Fruit fly (Drosophila melanogaster) whole organism, embryonic: ENCODE measurements around the gene Rai1.
A peak's percentile ranks its signal among the peaks of the same experiment; 100 is the strongest.

Source experiments
- Atf3 ChIP-seq: fragments of 200-800 bp; sonication (Bioruptor generic); optimal IDR thresholded peaks from 3 replicates; lab custom pipeline; 2016; ENCODE audit warnings: missing biosample characterization, missing genetic modification characterization
- Awh ChIP-seq: fragments of 200-800 bp; sonication (Bioruptor generic); IDR thresholded peaks from 2 replicates; pipeline ENCODE4, ENCODE4 v1.3.6; 2022; ENCODE audit warnings: missing biosample characterization, missing genetic modification characterization
- Bteb2 ChIP-seq: fragments of 200-800 bp; sonication (Bioruptor generic); optimal IDR thresholded peaks from 2 replicates; lab custom pipeline; 2016; ENCODE audit warnings: missing biosample characterization, missing genetic modification characterization
- CG10209 ChIP-seq: fragments of 200-800 bp; sonication (Bioruptor generic); optimal IDR thresholded peaks from 3 replicates; lab custom pipeline; 2017; ENCODE audit warnings: missing biosample characterization, mild to moderate bottlenecking, missing genetic modification characterization, missing genetic modification reagents
- CG10321 ChIP-seq: fragments of 200-800 bp; sonication (Bioruptor generic); IDR thresholded peaks from 2 replicates; pipeline ENCODE4 v1.3.6; 2022; ENCODE audit warnings: missing biosample characterization, missing genetic modification characterization
- CG10366 ChIP-seq: fragments of 200-800 bp; sonication (Bioruptor generic); IDR thresholded peaks from 2 replicates; pipeline ENCODE4 v1.3.6; 2022; ENCODE audit warnings: missing biosample characterization, missing genetic modification characterization
- CG10543 ChIP-seq: fragments of 200-800 bp; sonication (Bioruptor generic); optimal IDR thresholded peaks from 3 replicates; lab custom pipeline; 2017; ENCODE audit warnings: missing biosample characterization, mild to moderate bottlenecking, missing genetic modification characterization, moderate library complexity
- CG10565 ChIP-seq: fragments of 200-800 bp; sonication (Bioruptor generic); optimal IDR thresholded peaks from 3 replicates; lab custom pipeline; 2016; ENCODE audit warnings: missing biosample characterization, mild to moderate bottlenecking, missing genetic modification characterization
- CG10959 ChIP-seq: fragments of 200-800 bp; sonication (Bioruptor generic); IDR thresholded peaks from 2 replicates; pipeline ENCODE4 v1.3.6; 2022; ENCODE audit warnings: missing biosample characterization, missing genetic modification characterization
- CG12104 ChIP-seq: fragments of 200-800 bp; sonication (Bioruptor generic); optimal IDR thresholded peaks from 3 replicates; lab custom pipeline; 2016; ENCODE audit warnings: missing biosample characterization, missing genetic modification characterization
- CG13424 ChIP-seq: fragments of 200-800 bp; sonication (Bioruptor generic); optimal IDR thresholded peaks from 2 replicates; lab custom pipeline; 2019; ENCODE audit warnings: missing biosample characterization, mild to moderate bottlenecking, missing genetic modification characterization, moderate library complexity
- CG15514 ChIP-seq: fragments of 200-800 bp; sonication (Bioruptor generic); optimal IDR thresholded peaks from 3 replicates; lab custom pipeline; 2017; ENCODE audit warnings: missing biosample characterization, missing genetic modification characterization, mild to moderate bottlenecking, moderate library complexity, missing genetic modification reagents
- CG16779 ChIP-seq: fragments of 200-800 bp; sonication (Bioruptor generic); IDR thresholded peaks from 2 replicates; pipeline ENCODE4 v1.3.6; 2022; ENCODE audit warnings: missing biosample characterization, missing genetic modification characterization
- CG31365 ChIP-seq: fragments of 200-800 bp; sonication (Bioruptor generic); optimal IDR thresholded peaks from 2 replicates; lab custom pipeline; 2018; ENCODE audit warnings: missing biosample characterization, mild to moderate bottlenecking, missing genetic modification characterization
- CG3163 ChIP-seq: fragments of 200-800 bp; sonication (Bioruptor generic); optimal IDR thresholded peaks from 3 replicates; lab custom pipeline; 2016; ENCODE audit warnings: missing biosample characterization, missing genetic modification characterization
- CG32767 ChIP-seq: fragments of 200-800 bp; sonication (Bioruptor generic); IDR thresholded peaks from 2 replicates; pipeline ENCODE4 v1.3.6; 2022; ENCODE audit warnings: missing biosample characterization, missing genetic modification characterization
- CG32772 ChIP-seq: fragments of 200-800 bp; sonication (Bioruptor generic); IDR thresholded peaks from 2 replicates; pipeline ENCODE4 v1.3.6; 2022; ENCODE audit warnings: missing biosample characterization, missing genetic modification characterization
- CG34376 ChIP-seq: fragments of 200-800 bp; sonication (Bioruptor generic); optimal IDR thresholded peaks from 2 replicates; lab custom pipeline; 2018; ENCODE audit warnings: missing biosample characterization, mild to moderate bottlenecking, missing genetic modification characterization
- CG4360 ChIP-seq: fragments of 200-800 bp; sonication (Bioruptor generic); IDR thresholded peaks from 2 replicates; pipeline ENCODE4 v1.3.6; 2022; ENCODE audit warnings: missing biosample characterization, missing genetic modification characterization
- CG5953 ChIP-seq: fragments of 200-800 bp; sonication (Bioruptor generic); IDR thresholded peaks from 2 replicates; pipeline ENCODE4 v1.3.6; 2022; ENCODE audit warnings: missing biosample characterization, missing genetic modification characterization
- CG7928 ChIP-seq: fragments of 200-800 bp; sonication (Bioruptor generic); optimal IDR thresholded peaks from 2 replicates; lab custom pipeline; 2017; ENCODE audit warnings: missing biosample characterization, mild to moderate bottlenecking, missing genetic modification characterization
- CG9817 ChIP-seq: fragments of 200-800 bp; sonication (Bioruptor generic); optimal IDR thresholded peaks from 2 replicates; lab custom pipeline; 2018; ENCODE audit warnings: missing biosample characterization, mild to moderate bottlenecking, missing genetic modification characterization, moderate library complexity
- Dad ChIP-seq: fragments of 200-800 bp; sonication (Bioruptor generic); optimal IDR thresholded peaks from 3 replicates; lab custom pipeline; 2016; ENCODE audit warnings: missing biosample characterization, missing genetic modification characterization
- Dip2 ChIP-seq: fragments of 200-800 bp; sonication (Bioruptor generic); IDR thresholded peaks from 2 replicates; pipeline ENCODE4 v1.3.6; 2022; ENCODE audit warnings: missing biosample characterization, missing genetic modification characterization
- E2f2 ChIP-seq: fragments of 200-800 bp; sonication (Bioruptor generic); IDR thresholded peaks from 2 replicates; pipeline ENCODE4 v1.3.6; 2022; ENCODE audit warnings: missing biosample characterization, missing genetic modification characterization
- Elba2 ChIP-seq: fragments of 200-800 bp; sonication (Bioruptor generic); optimal IDR thresholded peaks from 3 replicates; lab custom pipeline; 2016; ENCODE audit warnings: missing biosample characterization, missing genetic modification characterization
- Fer2 ChIP-seq: fragments of 200-800 bp; sonication (Bioruptor generic); optimal IDR thresholded peaks from 2 replicates; lab custom pipeline; 2018; ENCODE audit warnings: missing biosample characterization, mild to moderate bottlenecking, missing genetic modification characterization, moderate library complexity
- H2.0 ChIP-seq: fragments of 200-800 bp; sonication (Bioruptor generic); IDR thresholded peaks from 2 replicates; pipeline ENCODE4 v1.3.6; 2022; ENCODE audit warnings: missing biosample characterization, missing genetic modification characterization
- HLH4C ChIP-seq: fragments of 200-800 bp; sonication (Bioruptor generic); IDR thresholded peaks from 3 replicates; pipeline ENCODE4 v1.3.6; 2022; ENCODE audit warnings: missing biosample characterization, missing genetic modification characterization; ENCODE audit not compliant: partially characterized antibody
- Med ChIP-seq: fragments of 200-800 bp; sonication (Bioruptor generic); peaks from one replicate; lab custom pipeline; 2016; ENCODE audit warnings: missing biosample characterization, missing genetic modification characterization, mild to moderate bottlenecking, inconsistent platforms, moderate library complexity
- Ptx1 ChIP-seq: fragments of 200-800 bp; sonication (Bioruptor generic); IDR thresholded peaks from 2 replicates; pipeline ENCODE4 v1.3.6; 2022; ENCODE audit warnings: missing biosample characterization, missing genetic modification characterization
- Taf1 ChIP-seq: fragments of 200-800 bp; sonication (Bioruptor generic); IDR thresholded peaks from 2 replicates; pipeline ENCODE4 v1.3.6; 2022; ENCODE audit warnings: missing biosample characterization, missing genetic modification characterization
- Usf ChIP-seq: fragments of 200-800 bp; sonication (Bioruptor generic); optimal IDR thresholded peaks from 2 replicates; lab custom pipeline; 2017; ENCODE audit warnings: missing genotype, missing biosample characterization, missing genetic modification characterization
- Xrp1 ChIP-seq: fragments of 200-800 bp; sonication (Bioruptor generic); IDR thresholded peaks from 2 replicates; pipeline ENCODE4 v1.3.6; 2022; ENCODE audit warnings: missing biosample characterization, missing genetic modification characterization
- bab2 ChIP-seq: fragments of 200-800 bp; sonication (Bioruptor generic); optimal IDR thresholded peaks from 2 replicates; lab custom pipeline; 2016; ENCODE audit warnings: missing biosample characterization, missing genetic modification characterization
- crc ChIP-seq: fragments of 200-800 bp; sonication (Bioruptor generic); optimal IDR thresholded peaks from 2 replicates; lab custom pipeline; 2016; ENCODE audit warnings: missing biosample characterization, missing genetic modification characterization
- crol ChIP-seq: fragments of 200-800 bp; sonication (Bioruptor generic); IDR thresholded peaks from 2 replicates; pipeline ENCODE4 v1.3.6; 2022; ENCODE audit warnings: missing biosample characterization, missing genetic modification characterization
- da ChIP-seq: fragments of 200-800 bp; sonication (Bioruptor generic); optimal IDR thresholded peaks from 2 replicates; lab custom pipeline; 2016; ENCODE audit warnings: missing biosample characterization, missing genetic modification characterization
- disco-r ChIP-seq: fragments of 200-800 bp; sonication (Bioruptor generic); optimal IDR thresholded peaks from 2 replicates; lab custom pipeline; 2016; ENCODE audit warnings: missing biosample characterization, missing genetic modification characterization
- en ChIP-seq: fragments of 200-800 bp; sonication (Bioruptor generic); optimal IDR thresholded peaks from 2 replicates; lab custom pipeline; 2016; ENCODE audit warnings: missing biosample characterization, missing genetic modification characterization
- fd96Cb ChIP-seq: fragments of 200-800 bp; sonication (Bioruptor generic); optimal IDR thresholded peaks from 2 replicates; lab custom pipeline; 2018; ENCODE audit warnings: missing biosample characterization, mild to moderate bottlenecking, missing genetic modification characterization, moderate library complexity
- inv ChIP-seq: fragments of 200-800 bp; sonication (Bioruptor generic); IDR thresholded peaks from 2 replicates; pipeline ENCODE4 v1.3.6; 2022; ENCODE audit warnings: missing biosample characterization, missing genetic modification characterization; ENCODE audit not compliant: partially characterized antibody
- jumu ChIP-seq: fragments of 200-800 bp; sonication (Bioruptor generic); optimal IDR thresholded peaks from 3 replicates; lab custom pipeline; 2016; ENCODE audit warnings: missing biosample characterization, missing genetic modification characterization
- mam ChIP-seq: fragments of 200-800 bp; sonication (Bioruptor generic); optimal IDR thresholded peaks from 3 replicates; lab custom pipeline; 2016; ENCODE audit warnings: missing biosample characterization, missing genetic modification characterization
- mirr ChIP-seq: fragments of 200-800 bp; sonication (Bioruptor generic); optimal IDR thresholded peaks from 3 replicates; lab custom pipeline; 2018; ENCODE audit warnings: missing biosample characterization, mild to moderate bottlenecking, missing genetic modification characterization
- pan ChIP-seq, 4 experiments: fragments of >200 bp in 3 of 4; fragments of 200-800 bp in 1 of 4; sonication (Bioruptor generic) in 1 of 4; optimal IDR thresholded peaks in 3 of 4; IDR thresholded peaks in 1 of 4; 2 replicates each; pipeline versions ENCODE4 v1.3.6 to Lab custom; 2017 to 2022; ENCODE audit warnings: missing biosample characterization in 2 of 4, missing genetic modification characterization in 2 of 4, mixed read lengths in 1 of 4
- run ChIP-seq: fragments of 200-800 bp; sonication (Bioruptor generic); optimal IDR thresholded peaks from 3 replicates; lab custom pipeline; 2018; ENCODE audit warnings: missing biosample characterization, mild to moderate bottlenecking, missing genetic modification characterization
- sens ChIP-seq: fragments of 200-800 bp; sonication (Bioruptor generic); peaks from one replicate; lab custom pipeline; 2016; ENCODE audit warnings: missing biosample characterization, missing genetic modification characterization
- seq ChIP-seq: fragments of 200-800 bp; sonication (Bioruptor generic); IDR thresholded peaks from 2 replicates; pipeline ENCODE4 v1.3.6; 2022; ENCODE audit warnings: missing biosample characterization, missing genetic modification characterization
- tap ChIP-seq: fragments of 200-800 bp; optimal IDR thresholded peaks from 3 replicates; lab custom pipeline; 2019; ENCODE audit warnings: missing biosample characterization, mild to moderate bottlenecking, missing genetic modification characterization, moderate library complexity
- tgo ChIP-seq: fragments of 200-800 bp; sonication (Bioruptor generic); IDR thresholded peaks from 3 replicates; pipeline ENCODE4 v1.3.6; 2022; ENCODE audit warnings: missing biosample characterization, missing genetic modification characterization

Gene Rai1

dm6 chrX:16837588-16838178, 34.5 kb upstream of the Rai1 start (continued):
- TF ChIP-seq Usf (no peak), CG10543 (GFP tag; lab: Kevin White, UChicago) (no peak), CG10209 (GFP tag; lab: Kevin White, UChicago) (no peak), CG12104 (no peak), crol (GFP tag; lab: Robert Waterston, UW) (no peak), fd96Cb (no peak), CG7928 (GFP tag; lab: Kevin White, UChicago) (no peak), HLH4C (GFP tag; lab: Robert Waterston, UW) (peak; percentile 58; the same call in 2 of the 3 replicates), CG31365 (tag; lab: Kevin White, UChicago) (no peak), CG10959 (GFP tag; lab: Robert Waterston, UW) (no peak), crc (GFP tag; lab: Kevin White, UChicago) (no peak), Atf3 (no peak), E2f2 (GFP tag; lab: Robert Waterston, UW) (no peak), bab2 (GFP tag; lab: Kevin White, UChicago) (no peak), jumu (GFP tag; lab: Kevin White, UChicago) (no peak), en (GFP tag; lab: Kevin White, UChicago) (no peak), CG16779 (GFP tag; lab: Robert Waterston, UW) (no peak), Dip2 (GFP tag; lab: Robert Waterston, UW) (no peak), CG15514 (GFP tag; lab: Kevin White, UChicago) (peak; percentile 1), CG34376 (GFP tag; lab: Kevin White, UChicago) (peak; percentile 12), CG9817 (tag; lab: Kevin White, UChicago) (no peak), Elba2 (GFP tag; lab: Kevin White, UChicago) (no peak), da (GFP tag; lab: Kevin White, UChicago) (no peak), Awh (no peak), mirr (peak; percentile 5), tap (no peak), CG13424 (no peak), Med (GFP tag; lab: Kevin White, UChicago) (peak; percentile 53), mam (GFP tag; lab: Kevin White, UChicago) (no peak), seq (no peak), CG10321 (no peak), H2.0 (GFP tag; lab: Robert Waterston, UW) (no peak), CG32767 (GFP tag; lab: Robert Waterston, UW) (no peak), CG32772 (GFP tag; lab: Robert Waterston, UW) (no peak), CG5953 (GFP tag; lab: Robert Waterston, UW) (no peak), CG3163 (GFP tag; lab: Kevin White, UChicago) (no peak), pan (optimal IDR thresholded peaks at IDR 0.05; lab: Kevin White, UChicago) (no peak), pan (GFP tag; optimal IDR thresholded peaks at IDR 0.05 in 1 of 2, IDR thresholded peaks at IDR 0.05 in 1 of 2) (no peak), Ptx1 (GFP tag; lab: Robert Waterston, UW) (no peak), CG10366 (no peak), CG4360 (GFP tag; lab: Robert Waterston, UW) (no peak), tgo (no peak), Taf1 (0 out of 2 replicates have a peak, but pooled peaks have one; percentile 18), run (tag; lab: Kevin White, UChicago) (no peak), CG10565 (no peak), Fer2 (tag; lab: Kevin White, UChicago) (no peak), Bteb2 (GFP tag; lab: Kevin White, UChicago) (no peak), disco-r (GFP tag; lab: Kevin White, UChicago) (no peak), Dad (GFP tag; lab: Kevin White, UChicago) (no peak), Xrp1 (no peak), sens (GFP tag; lab: Kevin White, UChicago) (peak; percentile 31), inv (peak; percentile 16; the same call in 1 of the 2 replicates)
